Fruit fly (Drosophila melanogaster) whole organism, pupa: ENCODE results near the gene CG6325.

Source experiments
- CG10348 ChIP-seq: fragments of 200-800 bp; sonication (Bioruptor generic); IDR thresholded peaks from 2 replicates; pipeline ENCODE4 v1.3.6; 2022; ENCODE audit warnings: missing biosample characterization, missing genetic modification characterization
- CG12605 ChIP-seq: fragments of 200-800 bp; sonication (Bioruptor generic); IDR thresholded peaks from 2 replicates; pipeline ENCODE4 v1.3.6; 2022; ENCODE audit warnings: missing biosample characterization, missing genetic modification characterization
- CG13204 ChIP-seq: fragments of 200-800 bp; sonication (Bioruptor generic); optimal IDR thresholded peaks from 2 replicates; lab custom pipeline; 2018; ENCODE audit warnings: missing biosample characterization, mild to moderate bottlenecking, missing genetic modification characterization, moderate library complexity
- CG14655 ChIP-seq: fragments of 200-800 bp; sonication (Bioruptor generic); optimal IDR thresholded peaks from 3 replicates; lab custom pipeline; 2017; ENCODE audit warnings: mild to moderate bottlenecking, missing biosample characterization, missing genetic modification reagents, missing genetic modification characterization
- CG15710 ChIP-seq: fragments of 200-800 bp; sonication (Bioruptor generic); optimal IDR thresholded peaks from 2 replicates; lab custom pipeline; 2018; ENCODE audit warnings: missing biosample characterization, mild to moderate bottlenecking, missing genetic modification characterization, moderate library complexity
- CG17806 ChIP-seq: fragments of 200-800 bp; sonication (Bioruptor generic); optimal IDR thresholded peaks from 2 replicates; lab custom pipeline; 2018; ENCODE audit warnings: missing biosample characterization, mild to moderate bottlenecking, missing genetic modification characterization, moderate library complexity
- CG32121 ChIP-seq: fragments of 200-800 bp; sonication (Bioruptor generic); IDR thresholded peaks from 2 replicates; pipeline ENCODE4 v1.3.6; 2022; ENCODE audit warnings: missing biosample characterization, missing genetic modification characterization
- CG34367 ChIP-seq: fragments of 200-800 bp; sonication (Bioruptor generic); optimal IDR thresholded peaks from 2 replicates; lab custom pipeline; 2018; ENCODE audit warnings: missing biosample characterization, mild to moderate bottlenecking, missing genetic modification characterization
- CG4496 ChIP-seq: fragments of 200-800 bp; sonication (Bioruptor generic); IDR thresholded peaks from 3 replicates; pipeline ENCODE4 v1.3.6; 2022; ENCODE audit warnings: missing biosample characterization, missing genetic modification characterization
- CG8159 ChIP-seq: fragments of 200-800 bp; sonication (Bioruptor generic); optimal IDR thresholded peaks from 3 replicates; lab custom pipeline; 2018; ENCODE audit warnings: missing biosample characterization, mild to moderate bottlenecking, missing genetic modification characterization, moderate library complexity
- CG8301 ChIP-seq: fragments of 200-800 bp; sonication (Bioruptor generic); optimal IDR thresholded peaks from 2 replicates; lab custom pipeline; 2018; ENCODE audit warnings: missing biosample characterization, mild to moderate bottlenecking, missing genetic modification characterization
- CG9948 ChIP-seq: fragments of 200-800 bp; sonication (Bioruptor generic); optimal IDR thresholded peaks from 2 replicates; lab custom pipeline; 2018; ENCODE audit warnings: missing biosample characterization, mild to moderate bottlenecking, missing genetic modification characterization, moderate library complexity
- D1 ChIP-seq: fragments of 200-800 bp; sonication (Bioruptor generic); optimal IDR thresholded peaks from 2 replicates; lab custom pipeline; 2018; ENCODE audit warnings: missing biosample characterization, mild to moderate bottlenecking, missing genetic modification characterization, moderate library complexity
- EcR ChIP-seq: fragments of 200-800 bp; sonication (Bioruptor generic); optimal IDR thresholded peaks from 3 replicates; lab custom pipeline; 2019; ENCODE audit warnings: missing biosample characterization, missing genetic modification characterization, mild to moderate bottlenecking, moderate library complexity, missing genetic modification reagents
- Ets98B ChIP-seq: fragments of 200-800 bp; sonication (Bioruptor generic); IDR thresholded peaks from 2 replicates; pipeline ENCODE4 v1.3.6; 2022; ENCODE audit warnings: missing biosample characterization, missing genetic modification characterization
- Pif1A ChIP-seq: fragments of 200-800 bp; sonication (Bioruptor generic); optimal IDR thresholded peaks from 3 replicates; lab custom pipeline; 2016; ENCODE audit warnings: missing biosample characterization, missing genetic modification characterization
- Pif1B ChIP-seq: fragments of 200-800 bp; sonication (Bioruptor generic); optimal IDR thresholded peaks from 3 replicates; lab custom pipeline; 2016; ENCODE audit warnings: missing biosample characterization, missing genetic modification characterization
- Snoo ChIP-seq: fragments of 200-800 bp; sonication (Bioruptor generic); optimal IDR thresholded peaks from 3 replicates; lab custom pipeline; 2017; ENCODE audit warnings: missing biosample characterization, mild to moderate bottlenecking, missing genetic modification characterization, inconsistent platforms
- fd96Ca ChIP-seq: fragments of 200-800 bp; sonication (Bioruptor generic); IDR thresholded peaks from 3 replicates; pipeline ENCODE4 v1.3.6; 2022; ENCODE audit warnings: missing biosample characterization, missing genetic modification characterization
- gl ChIP-seq: fragments of 200-800 bp; sonication (Bioruptor generic); optimal IDR thresholded peaks from 2 replicates; lab custom pipeline; 2018; ENCODE audit warnings: missing biosample characterization, mild to moderate bottlenecking, missing genetic modification characterization
- rn ChIP-seq: fragments of 200-800 bp; sonication (Bioruptor generic); IDR thresholded peaks from 2 replicates; pipeline ENCODE4 v1.3.6; 2022; ENCODE audit warnings: missing biosample characterization, missing genetic modification characterization

CG6325 gene

dm6 chr3R:10368251-10368650 is 38.8 kb downstream of the CG6325 start:
- no peak for TF ChIP-seq Pif1A (GFP tag; lab: Kevin White, UChicago)
- TF ChIP-seq CG32121 (GFP tag; lab: Robert Waterston, UW) = no peak
- TF ChIP-seq CG15710 (tag; lab: Kevin White, UChicago) = no peak
- no peak for TF ChIP-seq Snoo (tag; lab: Kevin White, UChicago)
- TF ChIP-seq D1 (tag; lab: Kevin White, UChicago) = no peak
- no peak for TF ChIP-seq CG8159 (tag; lab: Kevin White, UChicago)

- TF ChIP-seq CG4496 (GFP tag; lab: Robert Waterston, UW) (no peak), fd96Ca (GFP tag; lab: Robert Waterston, UW) (no peak), CG10348 (GFP tag; lab: Robert Waterston, UW) (no peak), CG17806 (tag; lab: Kevin White, UChicago) (no peak), CG32121 (GFP tag; lab: Robert Waterston, UW) (no peak), CG15710 (tag; lab: Kevin White, UChicago) (no peak)
Observed at dm6 chr3R:10364287-10364686, 42.8 kb downstream of the CG6325 start.

- TF ChIP-seq CG10348 (GFP tag; lab: Robert Waterston, UW) (no peak), EcR (peak; percentile 26), CG8159 (tag; lab: Kevin White, UChicago) (no peak), CG34367 (tag; lab: Kevin White, UChicago) (no peak)
Observed at dm6 chr3R:10357364-10357676, 49.8 kb downstream of the CG6325 start.

- peak; percentile 91 for TF ChIP-seq CG15710 (tag; lab: Kevin White, UChicago)
- TF ChIP-seq D1 (tag; lab: Kevin White, UChicago) = peak; percentile 78
- TF ChIP-seq CG4496 (GFP tag; lab: Robert Waterston, UW) = no peak
- TF ChIP-seq fd96Ca (GFP tag; lab: Robert Waterston, UW) = peak; percentile 43; the same call in 2 of the 3 replicates
- TF ChIP-seq Ets98B (GFP tag; lab: Robert Waterston, UW) = no peak
- TF ChIP-seq CG14655 (GFP tag; lab: Kevin White, UChicago) = peak; percentile 93
- TF ChIP-seq Snoo (tag; lab: Kevin White, UChicago) = peak; percentile 75
- TF ChIP-seq CG9948 (tag; lab: Kevin White, UChicago) = peak; percentile 90
- no peak for TF ChIP-seq rn (GFP tag; lab: Robert Waterston, UW)
- no peak for TF ChIP-seq CG10348 (GFP tag; lab: Robert Waterston, UW)
- peak; percentile 93 for TF ChIP-seq CG8301 (tag; lab: Kevin White, UChicago)
- TF ChIP-seq Pif1B (GFP tag; lab: Kevin White, UChicago) = peak; percentile 90
- TF ChIP-seq CG34367 (tag; lab: Kevin White, UChicago) = peak; percentile 88
- peak; percentile 80 for TF ChIP-seq CG13204 (GFP tag; lab: Kevin White, UChicago)
- TF ChIP-seq CG17806 (tag; lab: Kevin White, UChicago) = peak; percentile 90
- no peak for TF ChIP-seq EcR
- TF ChIP-seq gl (tag; lab: Kevin White, UChicago) = peak; percentile 83
- TF ChIP-seq Pif1A (GFP tag; lab: Kevin White, UChicago) = peak; percentile 90
- peak; percentile 92 for TF ChIP-seq CG8159 (tag; lab: Kevin White, UChicago)
- no peak for TF ChIP-seq CG32121 (GFP tag; lab: Robert Waterston, UW)
- no peak for TF ChIP-seq CG12605 (GFP tag; lab: Robert Waterston, UW)
Observed at dm6 chr3R:10356563-10357363, 50.3 kb downstream of the CG6325 start.

- TF ChIP-seq CG9948 (tag; lab: Kevin White, UChicago) (no peak), Pif1A (GFP tag; lab: Kevin White, UChicago) (no peak), CG8159 (tag; lab: Kevin White, UChicago) (no peak), EcR (peak; percentile 45)
Observed at dm6 chr3R:10355840-10356562, 51.1 kb downstream of the CG6325 start.

- TF ChIP-seq Snoo (tag; lab: Kevin White, UChicago) (no peak), CG9948 (tag; lab: Kevin White, UChicago) (peak; percentile 33), CG8159 (tag; lab: Kevin White, UChicago) (peak; percentile 59), CG17806 (tag; lab: Kevin White, UChicago) (peak; percentile 25), CG34367 (tag; lab: Kevin White, UChicago) (peak; percentile 0), CG8301 (tag; lab: Kevin White, UChicago) (peak; percentile 45), CG12605 (GFP tag; lab: Robert Waterston, UW) (no peak), Pif1A (GFP tag; lab: Kevin White, UChicago) (peak; percentile 22), CG14655 (GFP tag; lab: Kevin White, UChicago) (peak; percentile 56), CG15710 (tag; lab: Kevin White, UChicago) (peak; percentile 45)
Observed at dm6 chr3R:10353932-10354703, 53.0 kb downstream of the CG6325 start.
